Fruit fly (Drosophila melanogaster) whole organism, adult: ENCODE results near the gene CG31229.

Source experiments
- CG11617 ChIP-seq: fragments of 200-800 bp; sonication (Bioruptor generic); optimal IDR thresholded peaks from 2 replicates; lab custom pipeline; 2017; ENCODE audit warnings: mild to moderate bottlenecking, missing biosample characterization, missing genetic modification reagents, missing genetic modification characterization
- CG5204 ChIP-seq: fragments of 200-800 bp; sonication (Bioruptor generic); optimal IDR thresholded peaks from 2 replicates; lab custom pipeline; 2016; ENCODE audit warnings: missing biosample characterization, missing genetic modification characterization
- Mnt ChIP-seq: fragments of 200-800 bp; sonication (Bioruptor generic); optimal IDR thresholded peaks from 2 replicates; lab custom pipeline; 2016; ENCODE audit warnings: missing biosample characterization, mild to moderate bottlenecking, missing genetic modification characterization
- cic ChIP-seq: fragments of 200-800 bp; sonication (Bioruptor generic); optimal IDR thresholded peaks from 2 replicates; lab custom pipeline; 2017; ENCODE audit warnings: missing biosample characterization, mild to moderate bottlenecking, missing genetic modification characterization, moderate library complexity

- TF ChIP-seq CG11617 (no peak), cic (no peak), Mnt (GFP tag; lab: Kevin White, UChicago) (no peak), CG5204 (GFP tag; lab: Kevin White, UChicago) (no peak)
Measured at dm6 chr3R:18621230-18621629, 46.4 kb upstream of the CG31229 start, which contains the start of gene CG14304.
